Worm (Caenorhabditis elegans) whole organism, mixed stage, embryonic: ENCODE data around the gene hum-4.

Experiments used
- M03D4.4 ChIP-seq: sonication (generic microtip); optimal IDR thresholded peaks from 2 replicates; lab custom pipeline; 2017; ENCODE audit warnings: mild to moderate bottlenecking, missing genetic modification characterization, missing compliant biosample characterization
- blmp-1 ChIP-seq: fragments of 150-350 bp; optimal IDR thresholded peaks from 2 replicates; lab custom pipeline; 2014; ENCODE audit warnings: missing biosample characterization, missing genetic modification characterization
- ceh-39 ChIP-seq: fragments of 150-350 bp; optimal IDR thresholded peaks from 2 replicates; lab custom pipeline; 2014; ENCODE audit warnings: missing biosample characterization, missing genetic modification characterization
- ceh-83 ChIP-seq: fragments of 200-800 bp; sonication (Bioruptor generic); optimal IDR thresholded peaks from 2 replicates; lab custom pipeline; 2018; ENCODE audit warnings: mild to moderate bottlenecking, missing genetic modification characterization, missing compliant biosample characterization
- ces-1 ChIP-seq: fragments of 150-350 bp; optimal IDR thresholded peaks from 2 replicates; lab custom pipeline; 2014; ENCODE audit warnings: missing biosample characterization, missing genetic modification reagents, missing genetic modification characterization
- drap-1 ChIP-seq: fragments of 200-800 bp; sonication (Bioruptor generic); optimal IDR thresholded peaks from 3 replicates; lab custom pipeline; 2018; ENCODE audit warnings: mild to moderate bottlenecking, missing genetic modification characterization, missing compliant biosample characterization
- elt-1 ChIP-seq: sonication (generic microtip); optimal IDR thresholded peaks from 2 replicates; lab custom pipeline; 2017; ENCODE audit warnings: missing genetic modification characterization, mild to moderate bottlenecking, missing compliant biosample characterization, antibody characterized with exemption, moderate library complexity, borderline replicate concordance; ENCODE audit not compliant: insufficient read depth
- elt-3 ChIP-seq: fragments of 150-350 bp; optimal IDR thresholded peaks from 2 replicates; lab custom pipeline; 2014; ENCODE audit warnings: missing biosample characterization, missing genetic modification characterization
- flh-1 ChIP-seq: fragments of 200-800 bp; sonication (Bioruptor generic); optimal IDR thresholded peaks from 2 replicates; lab custom pipeline; 2018; ENCODE audit warnings: mild to moderate bottlenecking, missing genetic modification characterization, moderate library complexity, missing compliant biosample characterization
- ham-2 ChIP-seq: fragments of 200-800 bp; sonication (Bioruptor generic); optimal IDR thresholded peaks from 2 replicates; lab custom pipeline; 2018; ENCODE audit warnings: mild to moderate bottlenecking, missing genetic modification characterization, missing compliant biosample characterization
- hlh-1 ChIP-seq: fragments of 150-350 bp; optimal IDR thresholded peaks from 2 replicates; lab custom pipeline; 2014; ENCODE audit warnings: missing biosample characterization, missing genetic modification reagents, missing genetic modification characterization
- lin-13 ChIP-seq: fragments of 150-350 bp; optimal IDR thresholded peaks from 2 replicates; lab custom pipeline; 2014; ENCODE audit warnings: missing biosample characterization, missing genetic modification characterization
- lin-32 ChIP-seq: fragments of 200-800 bp; sonication (Bioruptor generic); optimal IDR thresholded peaks from 2 replicates; lab custom pipeline; 2018; ENCODE audit warnings: mild to moderate bottlenecking, missing genetic modification characterization, missing compliant biosample characterization
- lsy-2 ChIP-seq: fragments of 150-350 bp; optimal IDR thresholded peaks from 2 replicates; lab custom pipeline; 2014; ENCODE audit warnings: missing biosample characterization, missing genetic modification characterization
- mab-5 ChIP-seq: fragments of 150-350 bp; optimal IDR thresholded peaks from 2 replicates; lab custom pipeline; 2014; ENCODE audit warnings: missing biosample characterization, missing genetic modification characterization
- nhr-12 ChIP-seq: fragments of 150-350 bp; optimal IDR thresholded peaks from 2 replicates; lab custom pipeline; 2014; ENCODE audit warnings: missing biosample characterization, missing genetic modification characterization
- nhr-2 ChIP-seq: fragments of 150-350 bp; optimal IDR thresholded peaks from 2 replicates; lab custom pipeline; 2014; ENCODE audit warnings: missing biosample characterization, missing genetic modification characterization
- nhr-237 ChIP-seq: fragments of 150-350 bp; optimal IDR thresholded peaks from 2 replicates; lab custom pipeline; 2014; ENCODE audit warnings: missing biosample characterization, missing genetic modification characterization
- nhr-28 ChIP-seq: fragments of 150-350 bp; optimal IDR thresholded peaks from 2 replicates; lab custom pipeline; 2014; ENCODE audit warnings: missing biosample characterization, missing genetic modification characterization
- nhr-76 ChIP-seq: sonication (generic microtip); optimal IDR thresholded peaks from 2 replicates; lab custom pipeline; 2017; ENCODE audit warnings: missing biosample characterization, missing genetic modification characterization
- sptf-1 ChIP-seq: sonication (generic microtip); optimal IDR thresholded peaks from 2 replicates; lab custom pipeline; 2017; ENCODE audit warnings: mild to moderate bottlenecking, missing genetic modification characterization, moderate library complexity, missing compliant biosample characterization
- tbx-8 ChIP-seq: fragments of 200-800 bp; sonication (Bioruptor generic); optimal IDR thresholded peaks from 2 replicates; lab custom pipeline; 2018; ENCODE audit warnings: mild to moderate bottlenecking, missing genetic modification characterization, moderate library complexity, missing compliant biosample characterization
- unc-120 ChIP-seq: sonication (generic microtip); optimal IDR thresholded peaks from 2 replicates; lab custom pipeline; 2017; ENCODE audit warnings: missing genetic modification characterization, missing compliant biosample characterization; ENCODE audit not compliant: poor library complexity, severe bottlenecking
- unc-39 ChIP-seq: fragments of 150-350 bp; optimal IDR thresholded peaks from 2 replicates; lab custom pipeline; 2014; ENCODE audit warnings: missing biosample characterization, missing genetic modification characterization
- unc-62 ChIP-seq: fragments of 150-350 bp; optimal IDR thresholded peaks from 2 replicates; lab custom pipeline; 2014; ENCODE audit warnings: missing biosample characterization, missing genetic modification reagents, missing genetic modification characterization
- zip-8 ChIP-seq: fragments of 150-350 bp; optimal IDR thresholded peaks from 2 replicates; lab custom pipeline; 2014; ENCODE audit warnings: missing biosample characterization, missing genetic modification characterization
- ztf-11 ChIP-seq: fragments of 150-350 bp; optimal IDR thresholded peaks from 2 replicates; lab custom pipeline; 2014; ENCODE audit warnings: missing biosample characterization, missing genetic modification characterization

hum-4 gene

ce11 chrX:11464271-11465103, 31.1 kb upstream of the hum-4 start:
- peak; percentile 36 for TF ChIP-seq ces-1
- TF ChIP-seq unc-62: peak; percentile 14
- peak; percentile 24 for TF ChIP-seq hlh-1 (tag; lab: Kevin White, UChicago)
- TF ChIP-seq unc-120 (tag; lab: Kevin White, UChicago): peak; percentile 29
- no peak for TF ChIP-seq nhr-28

DNA sequence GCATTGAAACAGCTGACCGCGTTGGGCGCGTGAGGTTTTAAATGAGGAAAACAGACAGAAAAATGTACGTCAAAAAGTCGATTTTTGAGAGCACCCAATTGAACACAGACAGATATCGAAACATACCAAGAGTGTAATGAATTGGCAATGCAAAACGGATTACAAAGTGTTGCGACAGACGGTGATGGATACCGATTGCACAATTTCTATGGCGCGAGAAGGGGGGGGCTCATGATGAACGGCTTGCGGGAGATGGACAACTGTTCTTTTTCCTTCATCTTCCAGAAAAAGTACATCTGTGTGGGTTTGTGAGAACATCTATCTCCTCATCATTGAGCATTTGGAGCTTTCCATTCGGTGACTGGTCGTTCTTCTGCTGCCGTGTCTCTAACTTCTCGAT, 30.2 kb upstream of the hum-4 start:
- TF ChIP-seq sptf-1 (tag; lab: Kevin White, UChicago) (no peak), nhr-28 (no peak), unc-62 (peak; percentile 64), lin-32 (no peak), unc-120 (tag; lab: Kevin White, UChicago) (peak; percentile 74)
- TF ChIP-seq, all 35 proteins: peak for 2

ce11 chrX:11463005-11463404, 29.6 kb upstream of the hum-4 start:
- TF ChIP-seq elt-3 (tag; lab: Kevin White, UChicago) (no peak), mab-5 (tag; lab: Kevin White, UChicago) (no peak), tbx-8 (GFP tag; lab: Kevin White, UChicago) (no peak), ztf-11 (no peak), lin-13 (tag; lab: Kevin White, UChicago) (no peak), nhr-2 (no peak)

DNA sequence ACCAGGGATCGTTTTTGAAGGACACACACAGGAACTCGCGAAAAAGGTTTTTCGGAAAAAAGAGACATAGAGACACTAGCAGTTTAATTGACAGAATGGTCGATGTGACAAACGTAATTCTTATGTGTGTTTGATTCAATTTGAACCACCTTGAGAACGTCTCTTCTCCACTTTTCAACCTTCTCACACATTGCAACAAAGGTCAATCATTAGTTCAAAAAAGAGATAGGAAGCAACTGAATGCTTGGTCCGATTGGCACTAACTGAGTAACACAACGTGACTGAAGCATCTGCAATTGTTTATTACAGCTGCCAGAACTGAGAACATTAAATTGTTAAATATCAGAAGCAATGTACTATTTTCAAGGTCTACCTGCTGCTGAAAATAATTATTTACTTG, 28.7 kb upstream of the hum-4 start:
- TF ChIP-seq unc-120 (tag; lab: Kevin White, UChicago) (no peak), lin-13 (tag; lab: Kevin White, UChicago) (no peak)

DNA sequence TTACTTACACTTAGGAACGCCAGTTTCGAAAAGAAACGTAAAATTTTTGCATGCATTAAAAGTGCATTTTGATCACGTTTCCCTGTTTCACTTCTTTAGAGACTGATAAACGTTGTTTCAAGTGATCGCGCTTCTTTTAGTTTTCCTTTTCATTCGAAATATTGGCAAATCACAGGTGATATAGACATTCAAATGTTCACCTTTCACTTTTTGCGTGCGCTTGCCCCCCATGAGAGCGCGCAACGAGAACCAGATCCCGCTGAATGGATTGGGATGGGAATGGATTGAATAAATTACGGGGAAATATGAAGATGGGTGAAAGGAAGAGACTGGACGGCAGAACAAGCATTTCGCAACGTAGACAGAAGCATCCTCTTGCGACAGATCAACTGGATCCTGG, 28.2 kb upstream of the hum-4 start:
- TF ChIP-seq nhr-237 (tag; lab: Kevin White, UChicago) (peak; percentile 2), mab-5 (tag; lab: Kevin White, UChicago) (no peak), elt-1 (tag; lab: Kevin White, UChicago) (no peak), unc-39 (tag; lab: Kevin White, UChicago) (no peak), blmp-1 (tag; lab: Kevin White, UChicago) (peak; percentile 77)

DNA sequence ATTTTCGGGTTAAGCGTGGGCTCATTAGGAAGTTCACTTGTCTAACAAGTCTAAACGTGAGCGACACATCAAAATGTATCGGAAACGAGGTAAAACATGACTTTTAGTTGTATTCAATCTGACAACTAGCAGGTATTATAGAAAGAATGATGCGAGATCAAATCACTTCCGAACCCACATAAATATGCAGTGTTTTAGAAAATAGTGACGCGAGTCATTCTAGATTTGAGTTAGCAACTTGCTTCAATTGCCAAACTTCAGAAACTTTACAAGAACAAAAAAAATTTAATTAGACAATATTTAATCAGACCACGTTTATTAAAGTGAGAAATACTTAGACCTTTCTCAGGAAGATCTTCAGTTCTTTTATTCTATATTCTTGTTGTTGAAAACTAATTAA, 23.3 kb upstream of the hum-4 start:
- no peak for TF ChIP-seq nhr-237 (tag; lab: Kevin White, UChicago)
- no peak for TF ChIP-seq blmp-1 (tag; lab: Kevin White, UChicago)
- no peak for TF ChIP-seq ztf-11
- no peak for TF ChIP-seq zip-8
- TF ChIP-seq drap-1 (GFP tag; lab: Kevin White, UChicago): no peak
- no peak for TF ChIP-seq flh-1 (GFP tag; lab: Kevin White, UChicago)
- no peak for TF ChIP-seq M03D4.4 (tag; lab: Kevin White, UChicago)
- no peak for TF ChIP-seq unc-39 (tag; lab: Kevin White, UChicago)
- no peak for TF ChIP-seq nhr-76 (tag; lab: Kevin White, UChicago)
- no peak for TF ChIP-seq nhr-12 (tag; lab: Kevin White, UChicago)
- no peak for TF ChIP-seq lsy-2 (tag; lab: Kevin White, UChicago)
- TF ChIP-seq mab-5 (tag; lab: Kevin White, UChicago): no peak
- no peak for TF ChIP-seq ceh-83 (GFP tag; lab: Kevin White, UChicago)
- no peak for TF ChIP-seq ham-2 (GFP tag; lab: Kevin White, UChicago)
- TF ChIP-seq nhr-2: no peak
- no peak for TF ChIP-seq sptf-1 (tag; lab: Kevin White, UChicago)
- TF ChIP-seq tbx-8 (GFP tag; lab: Kevin White, UChicago): no peak
- TF ChIP-seq ceh-39 (tag; lab: Kevin White, UChicago): no peak
- TF ChIP-seq elt-1 (tag; lab: Kevin White, UChicago): no peak
- TF ChIP-seq, all 35 proteins: peak for 0
